Worm (Caenorhabditis elegans) whole organism, L1 larva: Measurements from ENCODE around the gene R10D12.1.

Source experiments
- lin-13 ChIP-seq: fragments of 150-350 bp; optimal IDR thresholded peaks from 2 replicates; lab custom pipeline; 2014; ENCODE audit warnings: missing biosample characterization, missing genetic modification reagents, missing genetic modification characterization
- nhr-237 ChIP-seq: fragments of 150-350 bp; optimal IDR thresholded peaks from 2 replicates; lab custom pipeline; 2014; ENCODE audit warnings: missing biosample characterization, missing genetic modification characterization
- ztf-11 ChIP-seq, 2 experiments: sonication (generic microtip); optimal IDR thresholded peaks; 2 replicates each; lab custom pipeline; 2016 to 2017; ENCODE audit warnings: missing genetic modification characterization in 2 of 2, missing biosample characterization in 1 of 2, missing compliant biosample characterization in 1 of 2

DNA sequence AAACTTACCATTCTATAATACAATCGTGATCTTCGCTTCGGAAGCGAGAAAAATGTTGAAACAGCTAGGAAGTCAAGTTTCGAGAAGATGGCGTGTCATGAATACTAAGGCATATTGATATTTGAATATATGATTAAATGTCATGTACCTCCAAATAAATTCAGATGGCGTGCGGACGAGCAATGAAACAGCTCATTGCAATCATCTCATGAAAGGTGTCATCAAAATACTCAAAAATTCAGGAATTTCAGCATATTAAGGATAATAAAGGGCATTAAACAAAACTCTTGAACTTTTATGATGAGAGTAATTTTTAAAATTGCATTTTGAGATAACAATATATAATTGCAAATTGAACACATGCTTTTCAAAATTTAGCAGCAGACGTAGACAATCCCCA is 19.1 kb downstream of the R10D12.1 start, which contains the start of gene gcy-32:
- TF ChIP-seq nhr-237 (tag; lab: Kevin White, UChicago), result no peak
- no peak for TF ChIP-seq ztf-11 (tag; optimal IDR thresholded peaks at IDR 0.05; lab: Kevin White, UChicago)
- TF ChIP-seq lin-13 (GFP tag; lab: Kevin White, UChicago), result no peak
